Fruit fly (Drosophila melanogaster): Measurements from ENCODE around the gene Lkr.

DNA sequence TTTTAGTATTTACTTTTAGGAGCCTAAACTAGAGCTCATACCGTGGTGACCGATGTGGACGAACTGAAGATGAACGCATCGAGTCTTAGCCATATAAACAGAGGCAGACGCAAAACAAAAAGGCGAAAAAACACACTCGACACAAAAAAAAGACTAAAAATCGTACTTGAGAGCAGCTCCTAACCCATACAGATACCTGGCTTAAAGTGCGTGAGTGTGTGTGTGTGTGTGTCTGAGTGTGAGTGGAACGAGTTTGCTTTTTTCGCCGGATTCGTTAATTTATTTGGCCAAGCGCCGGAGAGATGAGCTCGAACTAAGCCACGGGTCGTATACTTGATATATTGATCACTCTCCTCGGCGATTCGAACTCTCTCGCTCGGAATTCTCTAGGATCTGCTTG lies 21.9 kb upstream of the Lkr start, which contains the start of gene frm:
- no peak for TF ChIP-seq EcR (GFP tag; optimal IDR thresholded peaks at IDR 0.05)
- no peak for TF ChIP-seq psq (optimal IDR thresholded peaks at IDR 0.05)
